Worm (Caenorhabditis elegans): ENCODE results near the gene T10H4.4.

The T10H4.4 gene

ce11 chrV:15298597-15298996 is 26.4 kb upstream of the T10H4.4 start, which contains the start of gene cpr-3:
cpr-3 (minus strand) TSS chrV:15298700.
- TF ChIP-seq daf-16 (GFP tag; optimal IDR thresholded peaks at IDR 0.05), result no peak
- peak; percentile 85 for TF ChIP-seq daf-16 (tag; optimal IDR thresholded peaks at IDR 0.05)
- TF ChIP-seq nhr-102 (tag; optimal IDR thresholded peaks at IDR 0.05), result no peak
- no peak; the same call in 1 of the 2 replicates for TF ChIP-seq pha-4 (GFP tag; IDR thresholded peaks at IDR 0.05)
- TF ChIP-seq pha-4 (tag; optimal IDR thresholded peaks at IDR 0.05), result no peak
- peak; percentile 99 for TF ChIP-seq pqm-1 (tag; optimal IDR thresholded peaks at IDR 0.05)
- no peak for TF ChIP-seq lsy-2 (tag; optimal IDR thresholded peaks at IDR 0.05)
- TF ChIP-seq nhr-77 (tag; optimal IDR thresholded peaks at IDR 0.05), result peak; percentile 83
- TF ChIP-seq zfp-2 (tag; optimal IDR thresholded peaks at IDR 0.05), result no peak
- no peak for TF ChIP-seq D1046.2 (GFP tag; IDR thresholded peaks at IDR 0.05)
- TF ChIP-seq ces-1 (GFP tag; optimal IDR thresholded peaks at IDR 0.05), result no peak
- TF ChIP-seq hmg-1.1 (GFP tag; IDR thresholded peaks at IDR 0.05), result no peak
- TF ChIP-seq ztf-7 (tag; optimal IDR thresholded peaks at IDR 0.05), result peak; percentile 31
- no peak for TF ChIP-seq zag-1 (tag; optimal IDR thresholded peaks at IDR 0.05)
- peak; percentile 99 for TF ChIP-seq nhr-6 (tag; optimal IDR thresholded peaks at IDR 0.05)
- TF ChIP-seq daf-19 (GFP tag; conservative IDR thresholded peaks at IDR 0.05), result no peak
- TF ChIP-seq ceh-28 (tag; optimal IDR thresholded peaks at IDR 0.05), result no peak
- peak; percentile 49 for TF ChIP-seq hlh-30 (tag; optimal IDR thresholded peaks at IDR 0.05; ENCODE audit: insufficient read depth)
- no peak for TF ChIP-seq lin-1 (GFP tag; IDR thresholded peaks at IDR 0.05)
- no peak for TF ChIP-seq ama-1 (optimal IDR thresholded peaks at IDR 0.05)
- peak; percentile 73 for TF ChIP-seq dve-1 (tag; optimal IDR thresholded peaks at IDR 0.05; ENCODE audit: insufficient read depth)
- peak; percentile 98 for TF ChIP-seq nhr-28 (tag; optimal IDR thresholded peaks at IDR 0.05)
- TF ChIP-seq mdl-1 (tag; optimal IDR thresholded peaks at IDR 0.05), result peak in 1 of 2 experiments; percentile 30
- TF ChIP-seq nhr-48 (tag; optimal IDR thresholded peaks at IDR 0.05), result peak; percentile 27
- TF ChIP-seq mdt-29 (GFP tag; IDR thresholded peaks at IDR 0.05), result no peak
- TF ChIP-seq snpc-4 (tag; optimal IDR thresholded peaks at IDR 0.05), result no peak
- TF ChIP-seq dpl-1 (GFP tag; optimal IDR thresholded peaks at IDR 0.05), result no peak
- no peak for TF ChIP-seq T26A8.4 (GFP tag; IDR thresholded peaks at IDR 0.05)
- TF ChIP-seq dmd-6 (GFP tag; IDR thresholded peaks at IDR 0.05), result peak; percentile 95
- TF ChIP-seq zfp-3 (GFP tag; conservative IDR thresholded peaks at IDR 0.05), result no peak

- TF ChIP-seq snpc-4 (tag; optimal IDR thresholded peaks at IDR 0.05), result no peak
- TF ChIP-seq sdz-12 (GFP tag; optimal IDR thresholded peaks at IDR 0.05), result no peak
- no peak for TF ChIP-seq fos-1 (tag; optimal IDR thresholded peaks at IDR 0.05)
- no peak for TF ChIP-seq mep-1 (tag; optimal IDR thresholded peaks at IDR 0.05)
- no peak for TF ChIP-seq T26A8.4 (GFP tag; IDR thresholded peaks at IDR 0.05)
- no peak for TF ChIP-seq lin-38 (GFP tag; IDR thresholded peaks at IDR 0.05)
- TF ChIP-seq ztf-7 (tag; optimal IDR thresholded peaks at IDR 0.05), result no peak
- no peak for TF ChIP-seq lim-7 (GFP tag; IDR thresholded peaks at IDR 0.05)
- TF ChIP-seq T20F7.1 (GFP tag; optimal IDR thresholded peaks at IDR 0.05), result no peak
- no peak for TF ChIP-seq spr-1 (tag; optimal IDR thresholded peaks at IDR 0.05)
- no peak for TF ChIP-seq madf-5 (GFP tag; IDR thresholded peaks at IDR 0.05)
- TF ChIP-seq rbr-2 (tag; optimal IDR thresholded peaks at IDR 0.05), result no peak
- TF ChIP-seq lsy-2 (tag; optimal IDR thresholded peaks at IDR 0.05), result no peak
- no peak for TF ChIP-seq dpl-1 (GFP tag; optimal IDR thresholded peaks at IDR 0.05)
- no peak for TF ChIP-seq snpc-1.2 (GFP tag; IDR thresholded peaks at IDR 0.05)
- TF ChIP-seq aly-2 (tag; optimal IDR thresholded peaks at IDR 0.05), result no peak
- TF ChIP-seq nhr-237 (tag; optimal IDR thresholded peaks at IDR 0.05), result no peak
Observed at ce11 chrV:15293865-15294264, 21.7 kb upstream of the T10H4.4 start, which contains the start of gene str-96. str-96 (minus strand) TSS chrV:15293965.
